Worm (Caenorhabditis elegans) whole organism, L3 larva: ENCODE results near the gene T13C2.2.

ENCODE experiments used
- ZK546.5 ChIP-seq: sonication (generic microtip); optimal IDR thresholded peaks from 2 replicates; lab custom pipeline; 2017; ENCODE audit warnings: missing biosample characterization, missing genetic modification characterization
- ama-1 ChIP-seq: fragments of 150-350 bp; optimal IDR thresholded peaks from 2 replicates; lab custom pipeline; 2018
- fkh-2 ChIP-seq: fragments of 150-350 bp; optimal IDR thresholded peaks from 2 replicates; lab custom pipeline; 2014; ENCODE audit warnings: missing biosample characterization, missing genetic modification reagents, missing genetic modification characterization
- nfya-1 ChIP-seq: sonication (generic microtip); optimal IDR thresholded peaks from 2 replicates; lab custom pipeline; 2017; ENCODE audit warnings: missing genetic modification characterization, mild to moderate bottlenecking, missing compliant biosample characterization, antibody characterized with exemption, moderate library complexity; ENCODE audit not compliant: insufficient read depth
- nhr-11 ChIP-seq: fragments of 150-350 bp; optimal IDR thresholded peaks from 2 replicates; lab custom pipeline; 2014; ENCODE audit warnings: missing biosample characterization, missing genetic modification characterization
- nhr-12 ChIP-seq: fragments of 150-350 bp; optimal IDR thresholded peaks from 2 replicates; lab custom pipeline; 2014; ENCODE audit warnings: missing biosample characterization, missing genetic modification characterization
- nhr-67 ChIP-seq: fragments of 150-350 bp; optimal IDR thresholded peaks from 2 replicates; lab custom pipeline; 2014; ENCODE audit warnings: missing biosample characterization, missing genetic modification characterization
- zag-1 ChIP-seq: fragments of 150-350 bp; optimal IDR thresholded peaks from 2 replicates; lab custom pipeline; 2014; ENCODE audit warnings: missing biosample characterization, missing genetic modification characterization

DNA sequence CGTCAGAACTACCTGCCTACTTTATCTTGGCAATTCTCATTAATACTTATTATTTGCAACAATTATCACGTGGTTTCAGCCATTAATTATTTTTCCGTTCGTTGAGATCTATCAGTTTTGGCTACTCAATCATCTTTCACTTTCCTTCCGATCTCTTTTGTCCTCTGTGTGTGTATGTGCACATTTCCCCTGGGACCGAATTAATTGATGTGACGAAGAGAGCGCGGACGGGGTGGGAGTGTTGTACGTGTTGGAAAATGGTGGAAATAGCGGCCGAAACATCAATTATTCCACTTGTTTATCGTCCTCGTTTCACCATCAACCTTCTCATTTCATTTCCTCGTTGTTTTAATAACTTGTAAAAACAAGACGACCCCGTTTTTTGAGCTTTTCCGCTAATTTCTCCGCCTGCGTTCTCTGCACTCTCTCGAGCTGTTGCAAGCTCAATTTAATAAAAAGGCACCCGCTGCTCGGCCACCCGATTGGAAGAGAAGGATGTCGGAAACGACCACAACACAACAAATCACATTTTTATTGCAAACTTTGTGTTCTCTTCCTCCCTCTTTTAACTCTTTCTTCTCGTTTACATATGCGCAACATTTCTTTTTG is 46.4 kb downstream of the T13C2.2 start:
- TF ChIP-seq nhr-67 (tag; lab: Kevin White, UChicago) = no peak
- no peak for TF ChIP-seq ama-1 (lab: Kevin White, UChicago)
- no peak for TF ChIP-seq fkh-2 (tag; lab: Kevin White, UChicago)
- TF ChIP-seq nhr-12 (tag; lab: Kevin White, UChicago) = no peak
- TF ChIP-seq nhr-11 (tag; lab: Kevin White, UChicago) = no peak
- TF ChIP-seq nfya-1 (tag; lab: Kevin White, UChicago) = peak; percentile 41
- TF ChIP-seq zag-1 (tag; lab: Kevin White, UChicago) = no peak
- no peak for TF ChIP-seq ZK546.5 (tag; lab: Kevin White, UChicago)
